Worm (Caenorhabditis elegans) whole organism, L2 larva: ENCODE results near the gene T09D3.8.

Experiments
- R02D3.7 ChIP-seq: fragments of 150-350 bp; optimal IDR thresholded peaks from 2 replicates; lab custom pipeline; 2014; ENCODE audit warnings: missing biosample characterization, missing genetic modification characterization
- ceh-16 ChIP-seq: fragments of 150-350 bp; optimal IDR thresholded peaks from 2 replicates; lab custom pipeline; 2014; ENCODE audit warnings: missing biosample characterization, missing genetic modification characterization
- ceh-82 ChIP-seq: fragments of 150-350 bp; optimal IDR thresholded peaks from 2 replicates; lab custom pipeline; 2014; ENCODE audit warnings: missing biosample characterization, missing genetic modification characterization
- egl-27 ChIP-seq: sonication (generic microtip); optimal IDR thresholded peaks from 3 replicates; lab custom pipeline; 2017; ENCODE audit warnings: missing biosample characterization, missing genetic modification reagents, missing genetic modification characterization
- fos-1 ChIP-seq: fragments of 150-350 bp; optimal IDR thresholded peaks from 2 replicates; lab custom pipeline; 2014; ENCODE audit warnings: missing biosample characterization, missing genetic modification characterization
- lin-13 ChIP-seq: fragments of 150-350 bp; optimal IDR thresholded peaks from 2 replicates; lab custom pipeline; 2014; ENCODE audit warnings: missing biosample characterization, missing genetic modification reagents, missing genetic modification characterization
- lin-39 ChIP-seq: fragments of 150-350 bp; optimal IDR thresholded peaks from 2 replicates; lab custom pipeline; 2014; ENCODE audit warnings: missing biosample characterization, missing genetic modification reagents, missing genetic modification characterization
- nhr-11 ChIP-seq: fragments of 150-350 bp; optimal IDR thresholded peaks from 2 replicates; lab custom pipeline; 2014; ENCODE audit warnings: missing biosample characterization, missing genetic modification characterization
- nhr-12 ChIP-seq: fragments of 150-350 bp; optimal IDR thresholded peaks from 2 replicates; lab custom pipeline; 2014; ENCODE audit warnings: missing biosample characterization, missing genetic modification characterization
- nhr-129 ChIP-seq: fragments of 150-350 bp; optimal IDR thresholded peaks from 2 replicates; lab custom pipeline; 2014; ENCODE audit warnings: missing biosample characterization, missing genetic modification characterization
- nhr-237 ChIP-seq: fragments of 150-350 bp; optimal IDR thresholded peaks from 2 replicates; lab custom pipeline; 2014; ENCODE audit warnings: missing biosample characterization, missing genetic modification characterization
- peb-1 ChIP-seq: fragments of 150-350 bp; optimal IDR thresholded peaks from 2 replicates; lab custom pipeline; 2014; ENCODE audit warnings: missing biosample characterization, missing genetic modification characterization
- unc-62 ChIP-seq: fragments of 150-350 bp; optimal IDR thresholded peaks from 2 replicates; lab custom pipeline; 2014; ENCODE audit warnings: missing biosample characterization, missing genetic modification reagents, missing genetic modification characterization

- TF ChIP-seq nhr-11 (no peak), ceh-16 (tag; lab: Kevin White, UChicago) (no peak), peb-1 (tag; lab: Kevin White, UChicago) (no peak), unc-62 (GFP tag; lab: Kevin White, UChicago) (no peak), nhr-129 (tag; lab: Kevin White, UChicago) (no peak), lin-13 (GFP tag; lab: Kevin White, UChicago) (no peak), nhr-12 (no peak), lin-39 (tag; lab: Kevin White, UChicago) (no peak), fos-1 (no peak), nhr-237 (tag; lab: Kevin White, UChicago) (no peak), ceh-82 (tag; lab: Kevin White, UChicago) (no peak), R02D3.7 (tag; lab: Kevin White, UChicago) (no peak), egl-27 (tag; lab: Kevin White, UChicago) (no peak)
Measured at ce11 chrV:5334588-5334987, 30.4 kb upstream of the T09D3.8 start, which contains the start of gene srg-28.
